Worm (Caenorhabditis elegans) whole organism, late embryonic: ENCODE results near the gene lron-2.

Experiments used
- C38D4.7 ChIP-seq: fragments of 200-800 bp; sonication (Bioruptor generic); optimal IDR thresholded peaks from 2 replicates; lab custom pipeline; 2018; ENCODE audit warnings: mild to moderate bottlenecking, missing genetic modification characterization, moderate library complexity, missing compliant biosample characterization
- F13H6.1 ChIP-seq: sonication (generic microtip); optimal IDR thresholded peaks from 2 replicates; lab custom pipeline; 2016; ENCODE audit warnings: missing genetic modification characterization, missing compliant biosample characterization
- K02D7.2 ChIP-seq: sonication (generic microtip); optimal IDR thresholded peaks from 2 replicates; lab custom pipeline; 2017; ENCODE audit warnings: mild to moderate bottlenecking, missing genetic modification characterization, missing compliant biosample characterization
- K09A11.1 ChIP-seq: sonication (generic microtip); optimal IDR thresholded peaks from 2 replicates; lab custom pipeline; 2017; ENCODE audit warnings: antibody characterized with exemption, mild to moderate bottlenecking, missing genetic modification characterization, missing compliant biosample characterization; ENCODE audit not compliant: insufficient read depth
- Y22D7AL.16 ChIP-seq: sonication (generic microtip); optimal IDR thresholded peaks from 2 replicates; lab custom pipeline; 2016; ENCODE audit warnings: missing genetic modification characterization, missing compliant biosample characterization
- ahr-1 ChIP-seq: sonication (generic microtip); optimal IDR thresholded peaks from 2 replicates; lab custom pipeline; 2016; ENCODE audit warnings: missing genetic modification characterization, missing compliant biosample characterization
- ceh-2 ChIP-seq: sonication (generic microtip); optimal IDR thresholded peaks from 2 replicates; lab custom pipeline; 2016; ENCODE audit warnings: missing genotype, missing genetic modification characterization, missing compliant biosample characterization
- ceh-22 ChIP-seq: sonication (generic microtip); optimal IDR thresholded peaks from 2 replicates; lab custom pipeline; 2017; ENCODE audit warnings: missing biosample characterization, missing genetic modification characterization
- ceh-34 ChIP-seq: sonication (generic microtip); optimal IDR thresholded peaks from 2 replicates; lab custom pipeline; 2016; ENCODE audit warnings: mild to moderate bottlenecking, missing genetic modification characterization, missing compliant biosample characterization
- ceh-45 ChIP-seq: fragments of 200-800 bp; sonication (Bioruptor generic); IDR thresholded peaks from 2 replicates; pipeline ENCODE4 v1.3.6; 2022; ENCODE audit warnings: missing genetic modification reagents, missing genetic modification characterization, missing compliant biosample characterization
- ceh-9 ChIP-seq: sonication (generic microtip); optimal IDR thresholded peaks from 2 replicates; lab custom pipeline; 2016; ENCODE audit warnings: mild to moderate bottlenecking, missing genetic modification characterization, inconsistent platforms, missing compliant biosample characterization
- che-1 ChIP-seq: sonication (generic microtip); optimal IDR thresholded peaks from 2 replicates; lab custom pipeline; 2016; ENCODE audit warnings: mild to moderate bottlenecking, missing genetic modification characterization, missing compliant biosample characterization
- elt-2 ChIP-seq: sonication (generic microtip); optimal IDR thresholded peaks from 2 replicates; lab custom pipeline; 2016; ENCODE audit warnings: missing genetic modification reagents, missing genetic modification characterization, missing compliant biosample characterization
- ets-4 ChIP-seq: sonication (generic microtip); optimal IDR thresholded peaks from 2 replicates; lab custom pipeline; 2016; ENCODE audit warnings: missing genetic modification characterization, missing compliant biosample characterization
- eyg-1 ChIP-seq: sonication (generic microtip); optimal IDR thresholded peaks from 2 replicates; lab custom pipeline; 2016; ENCODE audit warnings: missing genotype, missing genetic modification characterization, missing compliant biosample characterization
- fkh-6 ChIP-seq: sonication (generic microtip); optimal IDR thresholded peaks from 2 replicates; lab custom pipeline; 2016; ENCODE audit warnings: missing genetic modification characterization, missing compliant biosample characterization
- hlh-13 ChIP-seq: fragments of 200-800 bp; sonication (Bioruptor generic); optimal IDR thresholded peaks from 2 replicates; lab custom pipeline; 2018; ENCODE audit warnings: mild to moderate bottlenecking, missing genetic modification characterization, missing compliant biosample characterization
- hlh-15 ChIP-seq: sonication (generic microtip); optimal IDR thresholded peaks from 2 replicates; lab custom pipeline; 2016; ENCODE audit warnings: missing genetic modification characterization, missing compliant biosample characterization
- hlh-30 ChIP-seq: sonication (generic microtip); optimal IDR thresholded peaks from 2 replicates; lab custom pipeline; 2017; ENCODE audit warnings: antibody characterized with exemption, missing genetic modification characterization, missing compliant biosample characterization; ENCODE audit not compliant: insufficient read depth
- lim-6 ChIP-seq: sonication (generic microtip); optimal IDR thresholded peaks from 2 replicates; lab custom pipeline; 2016; ENCODE audit warnings: missing genetic modification characterization, missing compliant biosample characterization
- madf-2 ChIP-seq: sonication (generic microtip); optimal IDR thresholded peaks from 2 replicates; lab custom pipeline; 2017; ENCODE audit warnings: missing genetic modification characterization, missing compliant biosample characterization
- mec-3 ChIP-seq: sonication (generic microtip); optimal IDR thresholded peaks from 2 replicates; lab custom pipeline; 2016; ENCODE audit warnings: borderline replicate concordance, missing genetic modification characterization, missing compliant biosample characterization
- nhr-232 ChIP-seq: sonication (generic microtip); optimal IDR thresholded peaks from 2 replicates; lab custom pipeline; 2016; ENCODE audit warnings: missing genetic modification characterization, missing compliant biosample characterization
- npax-4 ChIP-seq: sonication (generic microtip); optimal IDR thresholded peaks from 2 replicates; lab custom pipeline; 2016; ENCODE audit warnings: missing genetic modification characterization, missing compliant biosample characterization
- odd-2 ChIP-seq: sonication (generic microtip); optimal IDR thresholded peaks from 2 replicates; lab custom pipeline; 2017; ENCODE audit warnings: antibody characterized with exemption, mild to moderate bottlenecking, missing genetic modification characterization, missing compliant biosample characterization
- pag-3 ChIP-seq: sonication (generic microtip); optimal IDR thresholded peaks from 2 replicates; lab custom pipeline; 2016; ENCODE audit warnings: missing compliant biosample characterization, missing genetic modification characterization, borderline replicate concordance
- pat-9 ChIP-seq: fragments of 200-800 bp; sonication (Bioruptor generic); optimal IDR thresholded peaks from 2 replicates; lab custom pipeline; 2018; ENCODE audit warnings: mild to moderate bottlenecking, missing genetic modification characterization, moderate library complexity, missing compliant biosample characterization
- pha-2 ChIP-seq: sonication (generic microtip); optimal IDR thresholded peaks from 2 replicates; lab custom pipeline; 2017; ENCODE audit warnings: mild to moderate bottlenecking, missing genetic modification characterization, missing compliant biosample characterization
- pha-4 ChIP-seq: fragments of 150-350 bp; optimal IDR thresholded peaks from 2 replicates; lab custom pipeline; 2018; ENCODE audit warnings: missing biosample characterization, missing genetic modification reagents, missing genetic modification characterization
- pros-1 ChIP-seq: fragments of 150-350 bp; optimal IDR thresholded peaks from 2 replicates; lab custom pipeline; 2014; ENCODE audit warnings: missing biosample characterization, missing genetic modification reagents, missing genetic modification characterization
- ref-2 ChIP-seq: sonication (generic microtip); optimal IDR thresholded peaks from 2 replicates; lab custom pipeline; 2016; ENCODE audit warnings: missing genetic modification characterization, missing compliant biosample characterization
- rnt-1 ChIP-seq: sonication (generic microtip); optimal IDR thresholded peaks from 2 replicates; lab custom pipeline; 2016; ENCODE audit warnings: missing genetic modification characterization, missing compliant biosample characterization
- sox-2 ChIP-seq: fragments of 200-800 bp; sonication (Bioruptor generic); IDR thresholded peaks from 2 replicates; pipeline ENCODE4 v1.3.6; 2022; ENCODE audit warnings: missing genetic modification reagents, missing genetic modification characterization, missing compliant biosample characterization
- sox-4 ChIP-seq: sonication (generic microtip); optimal IDR thresholded peaks from 2 replicates; lab custom pipeline; 2017; ENCODE audit warnings: mild to moderate bottlenecking, missing genetic modification characterization, inconsistent platforms, missing compliant biosample characterization
- unc-3 ChIP-seq, 2 experiments: fragments of 200-800 bp in 1 of 2; sonication (Bioruptor generic) in 1 of 2; sonication (generic microtip) in 1 of 2; conservative IDR thresholded peaks in 1 of 2; optimal IDR thresholded peaks in 1 of 2; 2 replicates each; pipeline versions ENCODE4 v1.3.6 to Lab custom; 2016 to 2022; ENCODE audit warnings: missing compliant biosample characterization in 2 of 2, missing genetic modification characterization in 2 of 2, missing genetic modification reagents in 1 of 2
- unc-42 ChIP-seq: sonication (generic microtip); optimal IDR thresholded peaks from 2 replicates; lab custom pipeline; 2016; ENCODE audit warnings: missing genotype, missing genetic modification characterization, missing compliant biosample characterization
- unc-86 ChIP-seq: sonication (generic microtip); optimal IDR thresholded peaks from 2 replicates; lab custom pipeline; 2016; ENCODE audit warnings: missing genetic modification characterization, missing compliant biosample characterization
- ztf-16 ChIP-seq: sonication (generic microtip); optimal IDR thresholded peaks from 2 replicates; lab custom pipeline; 2017; ENCODE audit warnings: missing genetic modification characterization, missing compliant biosample characterization

The lron-2 gene

DNA sequence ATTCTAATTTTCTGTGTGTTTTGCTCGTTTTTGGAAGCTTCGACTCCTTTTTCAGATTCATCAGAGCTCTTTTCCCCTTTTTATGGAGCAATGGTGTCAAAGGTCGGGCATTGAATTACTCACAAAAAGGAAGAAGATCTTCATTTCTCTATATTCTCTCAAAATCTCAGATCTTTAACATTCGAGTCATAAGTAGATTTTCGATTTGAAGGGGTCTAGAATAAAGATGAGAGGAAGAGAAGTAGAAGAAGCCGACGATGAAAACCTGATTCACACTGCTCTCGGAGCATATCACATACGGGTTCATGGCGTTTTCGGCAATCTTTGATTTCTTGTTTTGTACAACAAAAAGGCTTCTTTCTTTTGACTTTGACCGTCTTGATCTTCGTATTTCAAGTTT is 25.0 kb upstream of the lron-2 start:
- TF ChIP-seq madf-2 (tag; lab: Kevin White, UChicago) (no peak), pha-4 (tag; lab: Kevin White, UChicago) (no peak), odd-2 (no peak), F13H6.1 (tag; lab: Kevin White, UChicago) (no peak), che-1 (tag; lab: Kevin White, UChicago) (no peak), ceh-34 (tag; lab: Kevin White, UChicago) (no peak), pros-1 (tag; lab: Kevin White, UChicago) (no peak), nhr-232 (tag; lab: Kevin White, UChicago) (no peak), pha-2 (no peak), ceh-9 (tag; lab: Kevin White, UChicago) (no peak), ceh-45 (GFP tag; lab: Robert Waterston, UW) (no peak)

DNA sequence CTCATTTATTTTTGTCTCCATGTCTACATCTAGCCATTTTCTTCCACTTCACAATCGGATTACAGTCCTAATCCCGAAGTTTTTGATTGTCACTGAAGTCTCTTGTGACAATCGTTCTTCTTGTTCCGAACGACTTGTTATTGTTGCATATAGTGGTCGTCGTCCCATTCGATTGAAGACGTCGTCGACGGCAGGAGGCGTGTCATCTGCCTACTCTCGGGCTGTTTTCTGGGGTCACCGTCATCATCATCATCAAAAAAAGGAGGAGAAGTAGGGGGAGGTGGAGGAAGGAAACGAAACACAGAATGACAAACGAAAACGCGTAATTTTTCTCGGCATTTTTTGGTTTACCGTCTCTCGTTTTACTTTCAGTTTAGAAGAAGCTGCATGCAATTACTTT is 17.8 kb upstream of the lron-2 start, which contains the start of gene F44A2.3:
F44A2.3 (plus strand) TSS at position 301 of the 400 bp plus-strand sequence.
- TF ChIP-seq hlh-15 (tag; lab: Kevin White, UChicago) (no peak), pag-3 (tag; lab: Kevin White, UChicago) (no peak), unc-42 (tag; lab: Kevin White, UChicago) (no peak), ceh-22 (tag; lab: Kevin White, UChicago) (no peak), sox-2 (GFP tag; lab: Robert Waterston, UW) (no peak), npax-4 (tag; lab: Kevin White, UChicago) (no peak), pat-9 (tag; lab: Kevin White, UChicago) (no peak), sox-4 (no peak), ets-4 (tag; lab: Kevin White, UChicago) (no peak), unc-86 (tag; lab: Kevin White, UChicago) (no peak), eyg-1 (no peak), ceh-34 (tag; lab: Kevin White, UChicago) (no peak)

DNA sequence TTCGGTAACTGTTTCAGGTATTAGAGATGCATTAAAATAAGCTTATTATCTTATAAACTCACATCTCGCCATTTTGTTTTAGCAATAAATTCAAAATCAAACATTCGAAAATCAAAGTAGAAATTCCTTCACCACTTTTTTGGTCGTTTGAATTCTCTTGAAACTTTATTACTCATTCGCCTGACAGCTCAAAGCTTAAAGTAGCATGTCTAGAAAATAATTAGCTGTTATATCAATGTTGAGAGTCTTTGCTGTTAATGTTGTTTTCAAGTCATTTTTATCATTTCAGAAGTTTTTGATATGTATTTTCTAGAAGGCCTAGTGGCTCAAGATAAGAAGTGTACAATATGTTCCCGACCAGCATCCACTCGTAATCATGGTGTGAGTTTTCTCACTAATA is 15.7 kb upstream of the lron-2 start, which contains the start of gene nhr-39:
nhr-39 (plus strand) TSS at position 301 of the 400 bp plus-strand sequence.
- TF ChIP-seq ceh-2 (tag; lab: Kevin White, UChicago) = no peak
- TF ChIP-seq unc-3 (GFP tag; conservative IDR thresholded peaks at IDR 0.05; lab: Robert Waterston, UW) = no peak
- TF ChIP-seq unc-3 (tag; optimal IDR thresholded peaks at IDR 0.05; lab: Kevin White, UChicago) = no peak
- TF ChIP-seq fkh-6 (tag; lab: Kevin White, UChicago) = no peak
- TF ChIP-seq che-1 (tag; lab: Kevin White, UChicago) = no peak
- no peak for TF ChIP-seq hlh-13 (GFP tag; lab: Kevin White, UChicago)
- TF ChIP-seq ets-4 (tag; lab: Kevin White, UChicago) = no peak
- no peak for TF ChIP-seq pat-9 (tag; lab: Kevin White, UChicago)
- TF ChIP-seq ceh-45 (GFP tag; lab: Robert Waterston, UW) = no peak
- no peak for TF ChIP-seq K02D7.2 (tag; lab: Kevin White, UChicago)
- no peak for TF ChIP-seq K09A11.1 (tag; lab: Kevin White, UChicago)
- TF ChIP-seq Y22D7AL.16 (tag; lab: Kevin White, UChicago) = no peak
- no peak for TF ChIP-seq C38D4.7 (GFP tag; lab: Kevin White, UChicago)
- TF ChIP-seq sox-4 = no peak
- no peak for TF ChIP-seq ref-2 (tag; lab: Kevin White, UChicago)
- no peak for TF ChIP-seq sox-2 (GFP tag; lab: Robert Waterston, UW)
- TF ChIP-seq rnt-1 = no peak

DNA sequence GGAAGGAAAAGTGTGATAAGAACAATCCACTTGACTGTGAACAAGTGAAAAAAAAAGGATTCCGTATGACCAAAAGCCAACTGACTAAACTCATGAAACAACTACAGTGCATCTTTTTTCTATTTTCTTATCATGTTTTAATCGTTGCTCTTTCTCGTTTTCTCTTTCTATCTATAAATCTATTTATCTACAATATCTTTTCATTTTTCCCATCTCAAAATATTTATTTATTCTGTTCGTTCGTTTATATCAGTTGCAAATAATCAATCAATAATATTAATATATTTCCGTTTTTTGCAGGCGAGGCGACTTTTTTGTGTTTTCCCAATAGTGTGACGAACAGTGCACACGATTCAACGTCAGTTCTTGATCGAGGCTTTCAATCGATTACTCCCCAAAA is 10.0 kb upstream of the lron-2 start, which contains the start of gene F44A2.5:
F44A2.5 (plus strand) TSS at position 301 of the 400 bp plus-strand sequence.
- TF ChIP-seq ztf-16 (tag; lab: Kevin White, UChicago) (no peak), ceh-2 (tag; lab: Kevin White, UChicago) (no peak), ref-2 (tag; lab: Kevin White, UChicago) (no peak), elt-2 (tag; lab: Kevin White, UChicago) (no peak), hlh-30 (tag; lab: Kevin White, UChicago) (no peak), sox-2 (GFP tag; lab: Robert Waterston, UW) (no peak), pros-1 (tag; lab: Kevin White, UChicago) (no peak), odd-2 (no peak), ahr-1 (tag; lab: Kevin White, UChicago) (no peak), hlh-15 (tag; lab: Kevin White, UChicago) (no peak), lim-6 (tag; lab: Kevin White, UChicago) (no peak), unc-86 (tag; lab: Kevin White, UChicago) (no peak), pat-9 (tag; lab: Kevin White, UChicago) (no peak), mec-3 (tag; lab: Kevin White, UChicago) (no peak), pha-4 (tag; lab: Kevin White, UChicago) (no peak)
- TF ChIP-seq, all 69 proteins: peak for 0
